Fruit fly (Drosophila melanogaster) S2 (cell line): ENCODE results near the gene Sec13.

Experiments
- CG8478 ChIP-seq: fragments of >200 bp; optimal IDR thresholded peaks from 2 replicates; lab custom pipeline; 2018
- CTCF ChIP-seq, 2 experiments: fragments of >200 bp; optimal IDR thresholded peaks; 2 replicates each; lab custom pipeline; 2018

- TF ChIP-seq CG8478 (lab: Kevin White, UChicago) (no peak), CTCF (optimal IDR thresholded peaks at IDR 0.05; lab: Kevin White, UChicago) (no peak)
Observed at dm6 chr3R:23338290-23338689, 17.8 kb upstream of the Sec13 start.
